Worm (Caenorhabditis elegans) whole organism, young adult: Measurements from ENCODE around the gene fbxb-84.
"Not testable (repeated sequence)": the region's sequence is repeated elsewhere in the genome, so short reads cannot be mapped to it uniquely, and the experiment has no call there.

Experiments used
- F49E8.2 ChIP-seq: sonication (generic microtip); optimal IDR thresholded peaks from 3 replicates; lab custom pipeline; 2017; ENCODE audit warnings: missing genetic modification characterization, mild to moderate bottlenecking, missing compliant biosample characterization, antibody characterized with exemption, moderate library complexity; ENCODE audit not compliant: insufficient read depth
- egrh-3 ChIP-seq: fragments of 200-800 bp; sonication (Bioruptor generic); IDR thresholded peaks from 2 replicates; pipeline ENCODE4 v1.3.6; 2022; ENCODE audit warnings: missing genetic modification reagents, missing genetic modification characterization, missing compliant biosample characterization
- snpc-1.1 ChIP-seq: sonication (generic microtip); optimal IDR thresholded peaks from 2 replicates; lab custom pipeline; 2017; ENCODE audit warnings: missing genetic modification characterization, mild to moderate bottlenecking, missing compliant biosample characterization, antibody characterized with exemption, moderate library complexity, missing genotype, missing genetic modification reagents; ENCODE audit not compliant: insufficient read depth
- unc-62 ChIP-seq: fragments of 150-350 bp; optimal IDR thresholded peaks from 2 replicates; lab custom pipeline; 2014; ENCODE audit warnings: missing biosample characterization, missing genetic modification reagents, missing genetic modification characterization

- peak; percentile 85 for TF ChIP-seq egrh-3 (GFP tag; lab: Robert Waterston, UW)
- not testable (repeated sequence) for TF ChIP-seq snpc-1.1 (tag; lab: Kevin White, UChicago); unc-62 (GFP tag; lab: Kevin White, UChicago); F49E8.2
Measured at ce11 chrIII:168376-168775, 22.1 kb upstream of the fbxb-84 start.
